Fruit fly (Drosophila melanogaster) whole organism, adult: ENCODE data around the gene CG33703.

Source experiments
- Crg-1 ChIP-seq: fragments of 200-800 bp; sonication (Bioruptor generic); optimal IDR thresholded peaks from 2 replicates; lab custom pipeline; 2016; ENCODE audit warnings: missing biosample characterization, missing genetic modification characterization
- Mnt ChIP-seq: fragments of 200-800 bp; sonication (Bioruptor generic); optimal IDR thresholded peaks from 2 replicates; lab custom pipeline; 2016; ENCODE audit warnings: missing biosample characterization, mild to moderate bottlenecking, missing genetic modification characterization

dm6 chr3L:9489133-9489532 lies 23.3 kb downstream of the CG33703 start, which contains the start of gene CG32036:
- TF ChIP-seq Mnt (no peak), Crg-1 (GFP tag; lab: Kevin White, UChicago) (no peak)
